Worm (Caenorhabditis elegans): ENCODE results near the gene F26F4.5.

The F26F4.5 gene

DNA sequence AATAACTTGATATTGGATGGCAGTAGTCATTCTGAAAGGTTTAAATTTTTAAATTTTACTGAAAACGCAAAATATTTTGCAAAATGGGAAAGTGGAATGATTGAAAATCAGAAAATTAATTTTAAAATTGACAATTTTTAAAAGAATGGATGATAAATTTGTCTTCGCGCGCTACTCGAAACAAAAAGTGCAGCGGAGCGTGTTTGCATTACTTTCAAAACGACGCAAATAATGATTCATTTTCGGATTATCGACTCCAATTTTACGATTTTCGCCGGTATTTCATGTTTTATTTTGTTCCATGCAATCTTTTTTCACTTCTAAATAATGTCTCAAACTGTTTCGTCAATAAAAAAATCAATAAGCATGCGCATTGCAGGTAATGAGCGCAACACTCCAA lies 12.8 kb downstream of the F26F4.5 start, which contains the start of the genes tost-1 and arx-6:
tost-1 (minus strand) TSS at position 31 of the 400 bp plus-strand sequence.
arx-6 (plus strand) TSS at position 378 of the 400 bp plus-strand sequence.
- no peak for TF ChIP-seq blmp-1 (tag; optimal IDR thresholded peaks at IDR 0.05)
- TF ChIP-seq mep-1 (tag; optimal IDR thresholded peaks at IDR 0.05) = peak; percentile 50
- TF ChIP-seq lsy-2 (tag; optimal IDR thresholded peaks at IDR 0.05) = peak; percentile 37
- peak; percentile 19 for TF ChIP-seq pha-4 (tag; optimal IDR thresholded peaks at IDR 0.05)
- no peak for TF ChIP-seq lin-13 (tag; optimal IDR thresholded peaks at IDR 0.05)

DNA sequence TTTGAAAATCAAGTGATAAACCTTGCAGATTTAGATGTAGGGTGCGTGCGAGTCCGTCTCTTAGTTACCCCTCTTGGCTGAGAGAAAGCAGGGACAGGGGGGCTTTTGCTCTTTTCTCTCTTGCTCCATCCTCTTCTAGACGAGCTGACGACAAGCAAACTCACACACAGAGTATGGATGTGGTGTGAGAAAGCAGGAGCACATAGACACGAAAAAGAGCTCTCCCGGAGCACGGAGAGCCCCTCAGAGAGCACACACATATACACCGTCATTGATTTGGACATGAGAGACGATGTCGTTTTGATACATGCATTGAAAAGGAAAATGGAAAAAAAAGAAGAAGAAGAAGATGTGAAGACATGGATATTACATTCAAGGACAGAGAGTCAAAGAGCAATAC lies 15.4 kb downstream of the F26F4.5 start:
- TF ChIP-seq snpc-4 (tag; optimal IDR thresholded peaks at IDR 0.05) = no peak
- peak; percentile 21 for TF ChIP-seq ces-1 (GFP tag; optimal IDR thresholded peaks at IDR 0.05)

DNA sequence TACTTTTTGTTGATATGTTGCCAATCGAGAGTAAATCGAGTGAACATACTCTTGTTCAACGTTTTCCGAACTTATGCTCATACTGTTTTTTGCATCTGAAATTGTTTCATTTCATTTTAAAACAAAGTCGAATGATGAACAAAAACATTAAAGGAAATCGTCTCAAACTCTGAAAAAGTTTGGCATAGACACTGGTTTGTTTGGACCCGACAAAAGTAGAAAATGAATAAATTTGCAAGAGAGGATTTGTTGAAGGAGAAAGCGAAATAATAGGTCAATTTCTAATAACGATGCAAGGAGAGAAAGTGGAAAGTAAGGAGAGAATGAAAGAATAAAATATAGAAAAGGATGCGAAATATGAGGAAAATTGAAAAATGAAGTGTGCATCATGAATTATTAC lies 16.4 kb downstream of the F26F4.5 start, which contains the start of gene C35D10.12:
C35D10.12 (minus strand) TSS at position 101 of the 400 bp plus-strand sequence.
- TF ChIP-seq ceh-39 (tag; optimal IDR thresholded peaks at IDR 0.05) (no peak), M03D4.4 (tag; optimal IDR thresholded peaks at IDR 0.05) (no peak), lin-32 (GFP tag; optimal IDR thresholded peaks at IDR 0.05) (no peak)

DNA sequence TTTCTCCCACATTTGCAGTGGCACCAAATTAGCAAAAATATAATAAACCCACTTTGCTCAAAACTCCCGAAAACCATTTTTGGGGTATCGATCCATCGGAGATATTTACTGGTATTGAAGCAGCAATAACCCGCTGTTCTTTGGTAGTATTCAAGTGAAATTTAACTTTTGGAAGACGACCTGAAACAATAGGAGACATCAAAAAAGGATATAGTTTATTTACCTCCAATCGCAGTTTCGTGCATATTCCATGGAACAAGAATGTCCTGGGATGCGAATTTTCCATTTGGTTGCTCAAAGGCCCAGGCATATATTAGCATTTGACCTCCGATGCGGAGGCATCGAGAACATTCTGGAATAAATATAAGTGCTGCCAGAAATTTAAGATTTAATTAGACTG lies 17.7 kb downstream of the F26F4.5 start:
- TF ChIP-seq pha-4 (tag; optimal IDR thresholded peaks at IDR 0.05) (no peak), ceh-83 (GFP tag; optimal IDR thresholded peaks at IDR 0.05) (no peak), ztf-11 (tag; optimal IDR thresholded peaks at IDR 0.05) (no peak), snpc-4 (tag; optimal IDR thresholded peaks at IDR 0.05) (no peak), sem-2 (GFP tag; optimal IDR thresholded peaks at IDR 0.05) (no peak), ham-2 (GFP tag; optimal IDR thresholded peaks at IDR 0.05) (no peak), ceh-39 (tag; optimal IDR thresholded peaks at IDR 0.05) (no peak)

DNA sequence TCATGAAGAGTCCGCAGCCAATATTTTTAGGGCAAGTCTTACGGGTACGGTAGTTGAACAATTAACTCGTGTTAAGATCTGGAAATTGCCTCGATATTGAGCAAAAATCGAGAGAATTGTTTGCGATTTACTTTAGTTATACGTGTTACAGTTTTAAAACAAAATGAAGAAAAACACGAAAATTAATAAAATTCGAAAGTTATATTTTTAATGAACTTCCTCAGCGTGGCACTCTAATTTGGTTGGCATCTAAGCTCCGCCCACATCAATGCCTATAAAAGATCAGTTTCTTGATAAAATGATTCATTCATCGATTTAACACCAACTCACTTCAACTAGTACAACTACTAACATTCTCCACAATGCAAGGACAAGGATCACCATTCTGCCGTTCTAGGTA lies 20.6 kb downstream of the F26F4.5 start, which contains the start of gene gipc-1:
gipc-1 (plus strand) TSS at position 301 of the 400 bp plus-strand sequence.
- TF ChIP-seq pha-4 (tag; optimal IDR thresholded peaks at IDR 0.05) = no peak
- no peak for TF ChIP-seq ztf-11 (tag; optimal IDR thresholded peaks at IDR 0.05)
- no peak for TF ChIP-seq sptf-1 (tag; optimal IDR thresholded peaks at IDR 0.05)
- no peak for TF ChIP-seq lin-32 (GFP tag; optimal IDR thresholded peaks at IDR 0.05)
- no peak for TF ChIP-seq unc-120 (tag; optimal IDR thresholded peaks at IDR 0.05; ENCODE audit: poor library complexity, severe bottlenecking)

DNA sequence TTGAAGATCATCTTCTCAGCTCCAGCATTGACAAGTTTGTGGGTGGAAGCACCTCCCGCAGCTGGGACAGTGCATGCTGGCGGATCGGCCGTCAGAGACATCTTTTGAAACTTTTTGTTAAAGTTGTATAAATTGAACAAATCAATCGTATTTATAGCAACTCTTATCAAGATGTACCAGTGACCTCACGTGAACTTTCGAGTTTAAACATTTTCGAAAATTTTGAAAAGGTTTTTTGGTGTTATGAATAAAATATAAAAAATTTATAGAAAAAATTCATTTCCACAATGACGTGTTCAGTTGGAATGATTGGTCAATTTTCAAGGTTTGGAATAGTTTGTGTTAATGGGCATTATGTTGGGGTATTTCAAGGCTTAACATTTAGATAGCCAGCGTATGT lies 22.4 kb downstream of the F26F4.5 start, which contains the start of the genes msd-4 and C35D10.3:
msd-4 (minus strand) TSS at position 101 of the 400 bp plus-strand sequence.
C35D10.3 (plus strand) TSS at position 279 of the 400 bp plus-strand sequence.
- no peak for TF ChIP-seq elt-3 (tag; optimal IDR thresholded peaks at IDR 0.05)
- TF ChIP-seq elt-1 (tag; optimal IDR thresholded peaks at IDR 0.05; ENCODE audit: borderline replicate concordance, insufficient read depth) = no peak
- no peak for TF ChIP-seq ceh-43 (GFP tag; optimal IDR thresholded peaks at IDR 0.05)
- no peak for TF ChIP-seq ceh-39 (tag; optimal IDR thresholded peaks at IDR 0.05)
- TF ChIP-seq blmp-1 (tag; optimal IDR thresholded peaks at IDR 0.05) = no peak
- TF ChIP-seq tbx-8 (GFP tag; optimal IDR thresholded peaks at IDR 0.05) = no peak
- TF ChIP-seq ham-2 (GFP tag; optimal IDR thresholded peaks at IDR 0.05) = no peak
- no peak for TF ChIP-seq unc-39 (tag; optimal IDR thresholded peaks at IDR 0.05)
- TF ChIP-seq sptf-1 (tag; optimal IDR thresholded peaks at IDR 0.05) = no peak
- no peak for TF ChIP-seq unc-120 (tag; optimal IDR thresholded peaks at IDR 0.05; ENCODE audit: poor library complexity, severe bottlenecking)
- no peak for TF ChIP-seq nhr-237 (tag; optimal IDR thresholded peaks at IDR 0.05)
- no peak for TF ChIP-seq ztf-11 (tag; optimal IDR thresholded peaks at IDR 0.05)
- no peak for TF ChIP-seq nhr-28 (tag; optimal IDR thresholded peaks at IDR 0.05)
- no peak for TF ChIP-seq M03D4.4 (tag; optimal IDR thresholded peaks at IDR 0.05)
- no peak for TF ChIP-seq sem-2 (GFP tag; optimal IDR thresholded peaks at IDR 0.05)
- TF ChIP-seq mab-5 (tag; optimal IDR thresholded peaks at IDR 0.05) = no peak

DNA sequence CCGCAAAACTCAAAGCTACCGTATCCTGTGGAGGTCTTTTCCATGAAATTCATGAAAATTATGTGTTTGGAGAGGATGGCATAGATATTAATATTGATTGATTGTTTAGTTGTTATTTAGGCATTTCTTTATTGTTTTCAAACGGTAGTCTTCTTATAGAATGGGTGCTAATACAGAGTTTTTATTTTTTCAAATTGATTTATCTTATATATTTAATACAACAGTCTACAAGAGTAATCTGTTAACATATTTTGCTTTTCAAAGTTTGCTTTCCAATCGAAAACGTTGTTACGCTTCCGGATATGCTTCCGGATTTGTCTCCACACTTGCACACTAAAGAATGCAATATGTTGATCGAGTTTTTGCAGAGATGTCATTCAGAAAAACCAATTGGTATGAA lies 24.3 kb downstream of the F26F4.5 start, which contains the start of gene C35D10.17:
C35D10.17 (plus strand) TSS at position 301 of the 400 bp plus-strand sequence.
- TF ChIP-seq ham-2 (GFP tag; optimal IDR thresholded peaks at IDR 0.05) = no peak
- no peak for TF ChIP-seq lin-32 (GFP tag; optimal IDR thresholded peaks at IDR 0.05)
- TF ChIP-seq nhr-12 (tag; optimal IDR thresholded peaks at IDR 0.05) = no peak
- no peak for TF ChIP-seq nhr-2 (tag; optimal IDR thresholded peaks at IDR 0.05)
- no peak for TF ChIP-seq unc-62 (GFP tag; optimal IDR thresholded peaks at IDR 0.05)

All from whole organism, mixed stage, embryonic.